Worm (Caenorhabditis elegans) whole organism, L2 larva: Measurements from ENCODE around the gene act-5.

ENCODE experiments used
- C34F6.9 ChIP-seq: fragments of 150-350 bp; optimal IDR thresholded peaks from 2 replicates; lab custom pipeline; 2014; ENCODE audit warnings: missing biosample characterization, missing genetic modification characterization
- F13H6.1 ChIP-seq: sonication (generic microtip); optimal IDR thresholded peaks from 2 replicates; lab custom pipeline; 2016; ENCODE audit warnings: missing genetic modification characterization, missing compliant biosample characterization
- R02D3.7 ChIP-seq: fragments of 150-350 bp; optimal IDR thresholded peaks from 2 replicates; lab custom pipeline; 2014; ENCODE audit warnings: missing biosample characterization, missing genetic modification characterization
- Y55F3AM.14 ChIP-seq: fragments of 200-800 bp; sonication (Bioruptor generic); optimal IDR thresholded peaks from 2 replicates; lab custom pipeline; 2018; ENCODE audit warnings: mild to moderate bottlenecking, missing genetic modification characterization, missing compliant biosample characterization
- ZK546.5 ChIP-seq: sonication (generic microtip); optimal IDR thresholded peaks from 2 replicates; lab custom pipeline; 2017; ENCODE audit warnings: missing biosample characterization, missing genetic modification characterization
- alr-1 ChIP-seq: fragments of 150-350 bp; optimal IDR thresholded peaks from 2 replicates; lab custom pipeline; 2014; ENCODE audit warnings: missing biosample characterization, missing genetic modification characterization
- aly-2 ChIP-seq: fragments of 150-350 bp; optimal IDR thresholded peaks from 2 replicates; lab custom pipeline; 2014; ENCODE audit warnings: missing biosample characterization, missing genetic modification characterization
- blmp-1 ChIP-seq: sonication (generic microtip); optimal IDR thresholded peaks from 2 replicates; lab custom pipeline; 2017; ENCODE audit warnings: missing genetic modification characterization, mild to moderate bottlenecking, missing compliant biosample characterization, antibody characterized with exemption, moderate library complexity; ENCODE audit not compliant: insufficient read depth
- ceh-16 ChIP-seq: fragments of 150-350 bp; optimal IDR thresholded peaks from 2 replicates; lab custom pipeline; 2014; ENCODE audit warnings: missing biosample characterization, missing genetic modification characterization
- ceh-82 ChIP-seq: fragments of 150-350 bp; optimal IDR thresholded peaks from 2 replicates; lab custom pipeline; 2014; ENCODE audit warnings: missing biosample characterization, missing genetic modification characterization
- crh-2 ChIP-seq: sonication (generic microtip); optimal IDR thresholded peaks from 2 replicates; lab custom pipeline; 2017; ENCODE audit warnings: missing biosample characterization, missing genetic modification characterization
- egl-27 ChIP-seq: sonication (generic microtip); optimal IDR thresholded peaks from 3 replicates; lab custom pipeline; 2017; ENCODE audit warnings: missing biosample characterization, missing genetic modification reagents, missing genetic modification characterization
- elt-3 ChIP-seq: sonication (generic microtip); optimal IDR thresholded peaks from 2 replicates; lab custom pipeline; 2017; ENCODE audit warnings: missing biosample characterization, missing genetic modification characterization
- fos-1 ChIP-seq: fragments of 150-350 bp; optimal IDR thresholded peaks from 2 replicates; lab custom pipeline; 2014; ENCODE audit warnings: missing biosample characterization, missing genetic modification characterization
- gmeb-1 ChIP-seq: fragments of 150-350 bp; optimal IDR thresholded peaks from 2 replicates; lab custom pipeline; 2014; ENCODE audit warnings: missing biosample characterization, missing genetic modification characterization
- lin-11 ChIP-seq: fragments of 150-350 bp; sonication (generic microtip); optimal IDR thresholded peaks from 2 replicates; lab custom pipeline; 2014; ENCODE audit warnings: missing biosample characterization, missing genetic modification characterization, inconsistent platforms, mixed read lengths
- lin-13 ChIP-seq: fragments of 150-350 bp; optimal IDR thresholded peaks from 2 replicates; lab custom pipeline; 2014; ENCODE audit warnings: missing biosample characterization, missing genetic modification reagents, missing genetic modification characterization
- nhr-10 ChIP-seq: sonication (generic microtip); optimal IDR thresholded peaks from 2 replicates; lab custom pipeline; 2017; ENCODE audit warnings: missing biosample characterization, missing genetic modification characterization
- nhr-12 ChIP-seq: fragments of 150-350 bp; optimal IDR thresholded peaks from 2 replicates; lab custom pipeline; 2014; ENCODE audit warnings: missing biosample characterization, missing genetic modification characterization
- nhr-129 ChIP-seq: fragments of 150-350 bp; optimal IDR thresholded peaks from 2 replicates; lab custom pipeline; 2014; ENCODE audit warnings: missing biosample characterization, missing genetic modification characterization
- nhr-23 ChIP-seq: fragments of 150-350 bp; optimal IDR thresholded peaks from 2 replicates; lab custom pipeline; 2014; ENCODE audit warnings: missing biosample characterization, missing genetic modification reagents, missing genetic modification characterization
- nhr-237 ChIP-seq: fragments of 150-350 bp; optimal IDR thresholded peaks from 2 replicates; lab custom pipeline; 2014; ENCODE audit warnings: missing biosample characterization, missing genetic modification characterization
- nhr-25 ChIP-seq: fragments of 150-350 bp; sonication (generic microtip); optimal IDR thresholded peaks from 3 replicates; lab custom pipeline; 2014; ENCODE audit warnings: missing biosample characterization, missing genetic modification characterization
- nhr-77 ChIP-seq: fragments of 150-350 bp; optimal IDR thresholded peaks from 2 replicates; lab custom pipeline; 2014; ENCODE audit warnings: missing biosample characterization, missing genetic modification characterization
- peb-1 ChIP-seq: fragments of 150-350 bp; optimal IDR thresholded peaks from 2 replicates; lab custom pipeline; 2014; ENCODE audit warnings: missing biosample characterization, missing genetic modification characterization
- sem-4 ChIP-seq: fragments of 150-350 bp; optimal IDR thresholded peaks from 2 replicates; lab custom pipeline; 2014; ENCODE audit warnings: missing biosample characterization, missing genetic modification reagents, missing genetic modification characterization
- sma-9 ChIP-seq, 2 experiments: fragments of 150-350 bp in 1 of 2; sonication (generic microtip) in 1 of 2; optimal IDR thresholded peaks; 2 replicates each; lab custom pipeline; 2014 to 2016; ENCODE audit warnings: missing genetic modification characterization in 2 of 2, mild to moderate bottlenecking in 1 of 2, missing biosample characterization in 1 of 2, missing compliant biosample characterization in 1 of 2, missing genetic modification reagents in 1 of 2, moderate library complexity in 1 of 2
- snpc-4 ChIP-seq: fragments of 150-350 bp; optimal IDR thresholded peaks from 2 replicates; lab custom pipeline; 2014; ENCODE audit warnings: missing biosample characterization, missing genetic modification characterization
- unc-39 ChIP-seq: fragments of 150-350 bp; optimal IDR thresholded peaks from 2 replicates; lab custom pipeline; 2014; ENCODE audit warnings: missing biosample characterization, missing genetic modification characterization
- unc-55 ChIP-seq: fragments of 150-350 bp; sonication (generic microtip); optimal IDR thresholded peaks from 3 replicates; lab custom pipeline; 2014; ENCODE audit warnings: missing biosample characterization, missing genetic modification reagents, missing genetic modification characterization
- ztf-1 ChIP-seq: fragments of 200-800 bp; sonication (Bioruptor generic); conservative IDR thresholded peaks from 2 replicates; pipeline ENCODE4 v1.3.6; 2022; ENCODE audit warnings: missing genetic modification characterization, missing compliant biosample characterization
- ztf-11 ChIP-seq: sonication (generic microtip); optimal IDR thresholded peaks from 2 replicates; lab custom pipeline; 2017; ENCODE audit warnings: missing biosample characterization, missing genetic modification characterization

Gene act-5

DNA sequence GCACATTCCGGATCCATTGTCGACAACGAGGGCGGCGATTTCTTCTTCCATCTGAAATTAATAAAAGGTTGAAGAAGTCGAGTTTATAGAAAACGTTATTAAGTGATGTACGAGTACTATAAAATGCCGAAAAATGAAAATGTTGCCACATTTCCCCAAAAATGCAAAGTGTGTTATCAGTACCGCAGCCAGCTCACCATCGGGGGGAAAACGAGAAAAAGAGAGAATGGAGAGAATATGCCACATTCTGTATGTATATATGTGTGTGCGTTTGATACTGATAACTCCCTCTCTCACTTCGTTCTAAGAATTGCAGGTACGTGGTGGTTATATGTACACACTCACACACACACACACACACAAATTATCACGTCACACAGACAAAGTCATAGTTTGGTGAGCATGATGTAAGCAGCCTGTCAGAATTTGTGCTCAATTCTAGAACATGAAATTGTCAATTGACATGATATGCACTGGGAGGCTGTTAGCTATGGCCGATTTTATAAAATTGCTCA lies at the start of gene act-5:
Gene act-5, minus strand, starts transcription at position 51 of the 515 bp plus-strand sequence.
- TF ChIP-seq sma-9 (GFP tag; optimal IDR thresholded peaks at IDR 0.05; lab: Kevin White, UChicago), result peak; percentile 71
- no peak for TF ChIP-seq sma-9 (tag; optimal IDR thresholded peaks at IDR 0.05; lab: Kevin White, UChicago)
- TF ChIP-seq F13H6.1 (tag; lab: Kevin White, UChicago), result peak; percentile 33
- no peak for TF ChIP-seq ZK546.5 (tag; lab: Kevin White, UChicago)
- no peak for TF ChIP-seq blmp-1 (tag; lab: Kevin White, UChicago)
- no peak for TF ChIP-seq nhr-23 (tag; lab: Kevin White, UChicago)
- TF ChIP-seq crh-2, result peak; percentile 87
- TF ChIP-seq nhr-129 (tag; lab: Kevin White, UChicago), result peak; percentile 60
- peak; percentile 41 for TF ChIP-seq gmeb-1 (tag; lab: Kevin White, UChicago)
- TF ChIP-seq fos-1 (tag; lab: Kevin White, UChicago), result peak; percentile 91

ce11 chrIII:13654950-13655349 lies 49.1 kb upstream of the act-5 start:
- TF ChIP-seq lin-11 (no peak), ZK546.5 (tag; lab: Kevin White, UChicago) (no peak)

ce11 chrIII:13652708-13653107 lies 46.8 kb upstream of the act-5 start:
- no peak for TF ChIP-seq ztf-11 (tag; lab: Kevin White, UChicago)
- no peak for TF ChIP-seq nhr-25 (tag; lab: Kevin White, UChicago)
- no peak for TF ChIP-seq peb-1
- no peak for TF ChIP-seq nhr-237 (tag; lab: Kevin White, UChicago)
- no peak for TF ChIP-seq fos-1 (tag; lab: Kevin White, UChicago)
- no peak for TF ChIP-seq elt-3
- TF ChIP-seq lin-13 (GFP tag; lab: Kevin White, UChicago), result no peak
- no peak for TF ChIP-seq gmeb-1 (tag; lab: Kevin White, UChicago)
- no peak for TF ChIP-seq ceh-16 (tag; lab: Kevin White, UChicago)
- TF ChIP-seq snpc-4 (tag; lab: Kevin White, UChicago), result no peak
- TF ChIP-seq ZK546.5 (tag; lab: Kevin White, UChicago), result no peak
- no peak for TF ChIP-seq aly-2 (tag; lab: Kevin White, UChicago)
- TF ChIP-seq Y55F3AM.14, result no peak
- TF ChIP-seq ceh-82 (tag; lab: Kevin White, UChicago), result no peak
- TF ChIP-seq R02D3.7 (tag; lab: Kevin White, UChicago), result no peak
- no peak for TF ChIP-seq nhr-12 (tag; lab: Kevin White, UChicago)

- no peak for TF ChIP-seq nhr-10 (tag; lab: Kevin White, UChicago)
- no peak for TF ChIP-seq C34F6.9
- TF ChIP-seq Y55F3AM.14, result no peak
- TF ChIP-seq gmeb-1 (tag; lab: Kevin White, UChicago), result no peak
- no peak for TF ChIP-seq nhr-77 (tag; lab: Kevin White, UChicago)
- no peak for TF ChIP-seq aly-2 (tag; lab: Kevin White, UChicago)
- TF ChIP-seq nhr-12 (tag; lab: Kevin White, UChicago), result no peak
- TF ChIP-seq ztf-1 (GFP tag; lab: Robert Waterston, UW), result no peak
- TF ChIP-seq sem-4 (tag; lab: Kevin White, UChicago), result no peak
- no peak for TF ChIP-seq nhr-129 (tag; lab: Kevin White, UChicago)
- TF ChIP-seq lin-13 (GFP tag; lab: Kevin White, UChicago), result no peak
Observed at ce11 chrIII:13652010-13652409, 46.1 kb upstream of the act-5 start.

DNA sequence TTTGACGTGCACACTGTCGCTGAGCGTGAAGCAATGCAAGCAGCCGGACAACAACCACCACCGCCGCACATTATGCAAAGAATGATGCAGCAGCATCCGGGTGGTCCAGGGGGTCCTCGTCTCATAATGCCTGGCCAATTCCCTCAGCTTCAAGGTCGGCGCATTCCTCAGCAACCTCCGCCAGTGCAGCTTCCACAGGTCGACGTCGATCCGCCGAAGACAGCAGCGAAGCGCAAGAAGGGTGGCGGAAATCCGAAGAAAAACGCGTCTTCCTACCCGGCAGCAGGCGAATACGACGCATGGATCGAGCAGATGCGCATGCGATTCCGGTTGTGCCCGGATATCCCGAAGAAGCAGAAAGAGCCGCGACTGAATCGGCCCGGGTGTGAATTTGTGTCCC lies 45.5 kb upstream of the act-5 start:
- TF ChIP-seq nhr-12 (tag; lab: Kevin White, UChicago) (no peak), ceh-16 (tag; lab: Kevin White, UChicago) (no peak), egl-27 (tag; lab: Kevin White, UChicago) (no peak), unc-55 (GFP tag; lab: Kevin White, UChicago) (no peak), sem-4 (tag; lab: Kevin White, UChicago) (no peak), aly-2 (tag; lab: Kevin White, UChicago) (no peak), ztf-1 (GFP tag; lab: Robert Waterston, UW) (no peak), Y55F3AM.14 (no peak), unc-39 (tag; lab: Kevin White, UChicago) (no peak), alr-1 (tag; lab: Kevin White, UChicago) (no peak), fos-1 (tag; lab: Kevin White, UChicago) (no peak), sma-9 (GFP tag; optimal IDR thresholded peaks at IDR 0.05; lab: Kevin White, UChicago) (no peak), sma-9 (tag; optimal IDR thresholded peaks at IDR 0.05; lab: Kevin White, UChicago) (no peak), blmp-1 (tag; lab: Kevin White, UChicago) (no peak), ztf-11 (tag; lab: Kevin White, UChicago) (no peak)
- TF ChIP-seq, all 48 proteins: peak for 0
